Fruit fly (Drosophila melanogaster) whole organism, embryonic: ENCODE results near the gene CG2187.

ENCODE experiments used
- Adf1 ChIP-seq: fragments of 200-800 bp; sonication (Bioruptor generic); IDR thresholded peaks from 2 replicates; pipeline ENCODE4 v1.3.6; 2022; ENCODE audit warnings: missing biosample characterization, missing genetic modification characterization
- Awh ChIP-seq: fragments of 200-800 bp; sonication (Bioruptor generic); IDR thresholded peaks from 2 replicates; pipeline ENCODE4, ENCODE4 v1.3.6; 2022; ENCODE audit warnings: missing biosample characterization, missing genetic modification characterization
- Bteb2 ChIP-seq: fragments of 200-800 bp; sonication (Bioruptor generic); optimal IDR thresholded peaks from 2 replicates; lab custom pipeline; 2016; ENCODE audit warnings: missing biosample characterization, missing genetic modification characterization
- CG12155 ChIP-seq: fragments of 200-800 bp; sonication (Bioruptor generic); optimal IDR thresholded peaks from 3 replicates; lab custom pipeline; 2016; ENCODE audit warnings: missing biosample characterization, missing genetic modification characterization
- CG12219 ChIP-seq: fragments of 200-800 bp; sonication (Bioruptor generic); optimal IDR thresholded peaks from 3 replicates; lab custom pipeline; 2018; ENCODE audit warnings: missing biosample characterization, mild to moderate bottlenecking, missing genetic modification characterization
- CG15073 ChIP-seq: fragments of 200-800 bp; sonication (Bioruptor generic); optimal IDR thresholded peaks from 2 replicates; lab custom pipeline; 2016; ENCODE audit warnings: missing biosample characterization, missing genetic modification characterization
- CG1602 ChIP-seq: fragments of 200-800 bp; sonication (Bioruptor generic); optimal IDR thresholded peaks from 3 replicates; lab custom pipeline; 2016; ENCODE audit warnings: missing biosample characterization, missing genetic modification characterization
- CG16813 ChIP-seq: fragments of 200-800 bp; sonication (Bioruptor generic); IDR thresholded peaks from 3 replicates; pipeline ENCODE4 v1.3.6; 2022; ENCODE audit warnings: missing biosample characterization, missing genetic modification characterization; ENCODE audit not compliant: partially characterized antibody
- CG17912 ChIP-seq: fragments of 200-800 bp; sonication (Bioruptor generic); optimal IDR thresholded peaks from 2 replicates; lab custom pipeline; 2018; ENCODE audit warnings: missing biosample characterization, mild to moderate bottlenecking, missing genetic modification characterization
- CG1832 ChIP-seq: fragments of 200-800 bp; sonication (Bioruptor generic); optimal IDR thresholded peaks from 2 replicates; lab custom pipeline; 2017; ENCODE audit warnings: missing biosample characterization, mild to moderate bottlenecking, missing genetic modification characterization, inconsistent platforms
- CG2712 ChIP-seq: fragments of 200-800 bp; optimal IDR thresholded peaks from 3 replicates; lab custom pipeline; 2019; ENCODE audit warnings: missing biosample characterization, mild to moderate bottlenecking, missing genetic modification characterization, moderate library complexity
- CG31388 ChIP-seq: fragments of 200-800 bp; sonication (Bioruptor generic); optimal IDR thresholded peaks from 2 replicates; lab custom pipeline; 2016; ENCODE audit warnings: missing biosample characterization, missing genetic modification characterization
- CG3163 ChIP-seq: fragments of 200-800 bp; sonication (Bioruptor generic); optimal IDR thresholded peaks from 3 replicates; lab custom pipeline; 2016; ENCODE audit warnings: missing biosample characterization, missing genetic modification characterization
- CG42726 ChIP-seq: fragments of 200-800 bp; sonication (Bioruptor generic); IDR thresholded peaks from 2 replicates; pipeline ENCODE4 v1.3.6; 2022; ENCODE audit warnings: missing biosample characterization, missing genetic modification characterization; ENCODE audit not compliant: partially characterized antibody
- CG4282 ChIP-seq: fragments of 200-800 bp; sonication (Bioruptor generic); optimal IDR thresholded peaks from 2 replicates; lab custom pipeline; 2016; ENCODE audit warnings: missing biosample characterization, missing genetic modification characterization
- CG4707 ChIP-seq: fragments of 200-800 bp; sonication (Bioruptor generic); optimal IDR thresholded peaks from 2 replicates; lab custom pipeline; 2018; ENCODE audit warnings: missing biosample characterization, mild to moderate bottlenecking, missing genetic modification characterization, moderate library complexity
- CG4854 ChIP-seq: fragments of 200-800 bp; sonication (Bioruptor generic); optimal IDR thresholded peaks from 2 replicates; lab custom pipeline; 2016; ENCODE audit warnings: missing biosample characterization, missing genetic modification characterization, inconsistent platforms
- CG6175 ChIP-seq: fragments of 200-800 bp; sonication (Bioruptor generic); IDR thresholded peaks from 3 replicates; pipeline ENCODE4 v1.3.6; 2022; ENCODE audit warnings: missing biosample characterization, missing genetic modification characterization
- CG6854 ChIP-seq: fragments of 200-800 bp; sonication (Bioruptor generic); optimal IDR thresholded peaks from 3 replicates; lab custom pipeline; 2017; ENCODE audit warnings: missing biosample characterization, mild to moderate bottlenecking, missing genetic modification characterization
- CG7745 ChIP-seq: fragments of 200-800 bp; sonication (Bioruptor generic); optimal IDR thresholded peaks from 2 replicates; lab custom pipeline; 2018; ENCODE audit warnings: missing biosample characterization, mild to moderate bottlenecking, missing genetic modification characterization, moderate library complexity
- CG7928 ChIP-seq: fragments of 200-800 bp; sonication (Bioruptor generic); optimal IDR thresholded peaks from 2 replicates; lab custom pipeline; 2017; ENCODE audit warnings: missing biosample characterization, mild to moderate bottlenecking, missing genetic modification characterization
- CG7987 ChIP-seq: fragments of 200-800 bp; sonication (Bioruptor generic); optimal IDR thresholded peaks from 2 replicates; lab custom pipeline; 2018; ENCODE audit warnings: missing biosample characterization, mild to moderate bottlenecking, missing genetic modification characterization, moderate library complexity
- CG9797 ChIP-seq: fragments of 200-800 bp; sonication (Bioruptor generic); optimal IDR thresholded peaks from 3 replicates; lab custom pipeline; 2018; ENCODE audit warnings: missing biosample characterization, mild to moderate bottlenecking, missing genetic modification characterization
- Dek ChIP-seq: fragments of 200-800 bp; sonication (Bioruptor generic); optimal IDR thresholded peaks from 3 replicates; lab custom pipeline; 2019; ENCODE audit warnings: missing biosample characterization, mild to moderate bottlenecking, missing genetic modification characterization, moderate library complexity
- HLH4C ChIP-seq: fragments of 200-800 bp; sonication (Bioruptor generic); IDR thresholded peaks from 3 replicates; pipeline ENCODE4 v1.3.6; 2022; ENCODE audit warnings: missing biosample characterization, missing genetic modification characterization; ENCODE audit not compliant: partially characterized antibody
- Hr78 ChIP-seq, 2 experiments: fragments of 200-800 bp in 1 of 2; fragments of >200 bp in 1 of 2; sonication (Bioruptor generic) in 1 of 2; optimal IDR thresholded peaks; 2 replicates each; lab custom pipeline; 2017 to 2019; ENCODE audit warnings: missing biosample characterization in 2 of 2, missing genetic modification characterization in 2 of 2, mild to moderate bottlenecking in 1 of 2, moderate library complexity in 1 of 2
- Kr ChIP-seq: fragments of 200-800 bp; sonication (Bioruptor generic); optimal IDR thresholded peaks from 2 replicates; lab custom pipeline; 2017; ENCODE audit warnings: missing biosample characterization, mild to moderate bottlenecking, missing genetic modification characterization
- Nf-YC ChIP-seq: fragments of 200-800 bp; optimal IDR thresholded peaks from 3 replicates; lab custom pipeline; 2019; ENCODE audit warnings: missing biosample characterization, mild to moderate bottlenecking, missing genetic modification characterization, moderate library complexity
- az2 ChIP-seq: fragments of 200-800 bp; sonication (Bioruptor generic); optimal IDR thresholded peaks from 3 replicates; lab custom pipeline; 2016; ENCODE audit warnings: missing biosample characterization, missing genetic modification characterization
- bowl ChIP-seq: fragments of 200-800 bp; sonication (Bioruptor generic); IDR thresholded peaks from 2 replicates; pipeline ENCODE4 v1.3.6; 2022; ENCODE audit warnings: missing biosample characterization, missing genetic modification characterization
- cg ChIP-seq: fragments of 200-800 bp; sonication (Bioruptor generic); optimal IDR thresholded peaks from 3 replicates; lab custom pipeline; 2019; ENCODE audit warnings: missing biosample characterization, mild to moderate bottlenecking, missing genetic modification characterization, moderate library complexity
- corto ChIP-seq: fragments of 200-800 bp; sonication (Bioruptor generic); optimal IDR thresholded peaks from 2 replicates; lab custom pipeline; 2016; ENCODE audit warnings: missing biosample characterization, mild to moderate bottlenecking, missing genetic modification characterization, moderate library complexity
- crol ChIP-seq: fragments of 200-800 bp; sonication (Bioruptor generic); IDR thresholded peaks from 2 replicates; pipeline ENCODE4 v1.3.6; 2022; ENCODE audit warnings: missing biosample characterization, missing genetic modification characterization
- dimm ChIP-seq: fragments of 200-800 bp; sonication (Bioruptor generic); IDR thresholded peaks from 2 replicates; pipeline ENCODE4 v1.3.6; 2022; ENCODE audit warnings: missing biosample characterization, missing genetic modification characterization
- disco-r ChIP-seq: fragments of 200-800 bp; sonication (Bioruptor generic); optimal IDR thresholded peaks from 2 replicates; lab custom pipeline; 2016; ENCODE audit warnings: missing biosample characterization, missing genetic modification characterization
- dysf ChIP-seq: fragments of 200-800 bp; sonication (Bioruptor generic); IDR thresholded peaks from 3 replicates; pipeline ENCODE4 v1.3.6; 2022; ENCODE audit warnings: missing biosample characterization, missing genetic modification characterization
- ems ChIP-seq: fragments of 200-800 bp; sonication (Bioruptor generic); optimal IDR thresholded peaks from 3 replicates; lab custom pipeline; 2016; ENCODE audit warnings: missing biosample characterization, missing genetic modification characterization
- gsb-n ChIP-seq: fragments of 200-800 bp; sonication (Bioruptor generic); optimal IDR thresholded peaks from 3 replicates; lab custom pipeline; 2018; ENCODE audit warnings: missing biosample characterization, mild to moderate bottlenecking, missing genetic modification characterization
- hb ChIP-seq: fragments of 200-800 bp; sonication (Bioruptor generic); IDR thresholded peaks from 3 replicates; pipeline ENCODE4 v1.3.6; 2022; ENCODE audit warnings: missing biosample characterization, missing genetic modification characterization; ENCODE audit not compliant: partially characterized antibody
- hbn ChIP-seq: fragments of 200-800 bp; sonication (Bioruptor generic); IDR thresholded peaks from 2 replicates; pipeline ENCODE4 v1.3.6; 2022; ENCODE audit warnings: missing biosample characterization, missing genetic modification characterization; ENCODE audit not compliant: partially characterized antibody
- lilli ChIP-seq: fragments of 200-800 bp; sonication (Bioruptor generic); optimal IDR thresholded peaks from 3 replicates; lab custom pipeline; 2016; ENCODE audit warnings: missing biosample characterization, missing genetic modification characterization
- luna ChIP-seq: fragments of 200-800 bp; sonication (Bioruptor generic); optimal IDR thresholded peaks from 2 replicates; lab custom pipeline; 2016; ENCODE audit warnings: missing biosample characterization, missing genetic modification characterization
- mam ChIP-seq: fragments of 200-800 bp; sonication (Bioruptor generic); optimal IDR thresholded peaks from 3 replicates; lab custom pipeline; 2016; ENCODE audit warnings: missing biosample characterization, missing genetic modification characterization
- pzg ChIP-seq: fragments of 200-800 bp; sonication (Bioruptor generic); optimal IDR thresholded peaks from 3 replicates; lab custom pipeline; 2018; ENCODE audit warnings: missing biosample characterization, mild to moderate bottlenecking, missing genetic modification characterization, moderate library complexity
- ranshi ChIP-seq: fragments of 200-800 bp; sonication (Bioruptor generic); IDR thresholded peaks from 2 replicates; pipeline ENCODE4 v1.3.6; 2022; ENCODE audit warnings: missing biosample characterization, missing genetic modification characterization
- scrt ChIP-seq: fragments of 200-800 bp; sonication (Bioruptor generic); optimal IDR thresholded peaks from 2 replicates; lab custom pipeline; 2018; ENCODE audit warnings: missing biosample characterization, mild to moderate bottlenecking, missing genetic modification characterization, moderate library complexity
- so ChIP-seq: fragments of 200-800 bp; sonication (Bioruptor generic); IDR thresholded peaks from 3 replicates; pipeline ENCODE4 v1.3.6; 2022; ENCODE audit warnings: missing biosample characterization, missing genetic modification characterization
- wdn ChIP-seq: fragments of 200-800 bp; sonication (Bioruptor generic); IDR thresholded peaks from 2 replicates; pipeline ENCODE4 v1.3.6; 2022; ENCODE audit warnings: missing biosample characterization, missing genetic modification characterization
- zen ChIP-seq: fragments of 200-800 bp; sonication (Bioruptor generic); optimal IDR thresholded peaks from 3 replicates; lab custom pipeline; 2018; ENCODE audit warnings: missing biosample characterization, mild to moderate bottlenecking, missing genetic modification characterization, moderate library complexity

Gene CG2187

DNA sequence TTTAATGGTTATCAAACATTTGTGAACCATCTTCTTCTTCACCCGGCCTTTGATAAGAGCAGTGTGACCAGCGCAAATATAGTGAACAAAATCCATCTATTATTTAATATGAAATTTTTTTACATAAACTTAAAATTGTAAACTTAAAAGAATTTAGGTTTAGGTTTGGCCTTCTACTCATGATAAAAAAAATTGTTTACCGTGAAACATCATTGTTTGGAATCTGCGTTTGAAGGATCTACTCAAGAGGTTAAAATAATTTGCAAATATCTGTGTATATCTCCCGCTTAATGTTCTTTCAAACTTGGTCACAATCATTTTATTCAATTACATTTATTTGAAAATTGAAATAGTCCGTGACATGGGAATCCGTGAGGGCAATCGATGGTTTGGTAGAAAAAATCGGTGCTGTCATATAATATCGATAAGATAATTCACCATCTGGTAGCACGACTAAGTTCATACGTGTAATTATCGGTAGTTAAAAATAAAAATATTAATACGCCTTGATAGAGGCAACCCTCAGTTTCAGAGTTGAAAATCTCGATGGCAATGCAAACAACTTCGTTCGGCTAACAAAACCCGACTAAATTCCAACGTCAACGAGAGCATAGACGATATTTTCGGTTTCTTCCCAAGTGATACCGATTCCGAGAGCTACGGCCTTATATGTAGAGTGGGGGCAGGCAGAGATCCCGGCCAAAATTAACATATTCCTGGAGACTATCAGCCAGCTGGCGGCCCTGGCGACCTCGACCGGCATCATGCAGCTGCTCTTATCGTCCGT lies 13.5 kb upstream of the CG2187 start, which contains the start of the genes betaGlu and sip3 (continued):
- no peak for TF ChIP-seq cg (GFP tag; lab: Kevin White, UChicago)
- peak; percentile 72 for TF ChIP-seq pzg
- TF ChIP-seq so, result no peak
- peak; percentile 91 for TF ChIP-seq CG16813
- no peak for TF ChIP-seq Kr (GFP tag; lab: Kevin White, UChicago)
- TF ChIP-seq hb (GFP tag; lab: Robert Waterston, UW), result peak; percentile 90
- TF ChIP-seq Nf-YC, result peak; percentile 40
- TF ChIP-seq luna (GFP tag; lab: Kevin White, UChicago), result no peak
- TF ChIP-seq scrt, result no peak
- no peak for TF ChIP-seq CG12219 (GFP tag; lab: Kevin White, UChicago)
- peak; percentile 52 for TF ChIP-seq CG9797
- TF ChIP-seq dimm, result no peak
- no peak for TF ChIP-seq CG7987 (GFP tag; lab: Kevin White, UChicago)
- no peak for TF ChIP-seq bowl
- peak; percentile 52 for TF ChIP-seq CG2712 (tag; lab: Kevin White, UChicago)
- TF ChIP-seq wdn (GFP tag; lab: Robert Waterston, UW), result no peak
- no peak for TF ChIP-seq CG4854 (GFP tag; lab: Kevin White, UChicago)
- peak; percentile 11 for TF ChIP-seq CG1602
- TF ChIP-seq mam (GFP tag; lab: Kevin White, UChicago), result peak; percentile 15
- TF ChIP-seq Adf1 (GFP tag; lab: Robert Waterston, UW), result no peak
- TF ChIP-seq az2 (GFP tag; lab: Kevin White, UChicago), result no peak
- no peak for TF ChIP-seq CG31388
- no peak for TF ChIP-seq CG4707 (GFP tag; lab: Kevin White, UChicago)
- no peak for TF ChIP-seq disco-r (GFP tag; lab: Kevin White, UChicago)
- no peak for TF ChIP-seq CG3163 (GFP tag; lab: Kevin White, UChicago)
- TF ChIP-seq ranshi (GFP tag; lab: Robert Waterston, UW), result no peak
- TF ChIP-seq CG15073 (GFP tag; lab: Kevin White, UChicago), result no peak
- TF ChIP-seq HLH4C, result peak; percentile 93
- no peak for TF ChIP-seq CG7928
- TF ChIP-seq CG42726 (GFP tag; lab: Robert Waterston, UW), result peak; percentile 89
- TF ChIP-seq CG6854 (GFP tag; lab: Kevin White, UChicago), result no peak
- no peak for TF ChIP-seq CG6175
- TF ChIP-seq dysf, result no peak
- TF ChIP-seq Hr78 (GFP tag; optimal IDR thresholded peaks at IDR 0.05; lab: Kevin White, UChicago), result no peak
- TF ChIP-seq lilli (GFP tag; lab: Kevin White, UChicago), result peak; percentile 61
- no peak for TF ChIP-seq CG1832
- no peak for TF ChIP-seq Bteb2 (GFP tag; lab: Kevin White, UChicago)
- TF ChIP-seq zen, result no peak
- peak; percentile 86 for TF ChIP-seq hbn (GFP tag; lab: Robert Waterston, UW)
- TF ChIP-seq CG4282, result no peak
- no peak for TF ChIP-seq gsb-n
- no peak for TF ChIP-seq corto (GFP tag; lab: Kevin White, UChicago)
- TF ChIP-seq CG17912 (GFP tag; lab: Kevin White, UChicago), result no peak
- TF ChIP-seq Awh (GFP tag; lab: Robert Waterston, UW), result no peak
- TF ChIP-seq Dek, result peak; percentile 27
- peak; percentile 13 for TF ChIP-seq CG12155 (GFP tag; lab: Kevin White, UChicago)
- TF ChIP-seq crol (GFP tag; lab: Robert Waterston, UW), result no peak
- TF ChIP-seq CG7745 (tag; lab: Kevin White, UChicago), result no peak
- TF ChIP-seq ems (GFP tag; lab: Kevin White, UChicago), result no peak
